Fruit fly (Drosophila melanogaster) whole organism, prepupa: Measurements from ENCODE around the gene Vajk2.
A peak's percentile ranks its signal among the peaks of the same experiment; 100 is the strongest.

Source experiments
- CG10631 ChIP-seq: fragments of 200-800 bp; sonication (Bioruptor generic); optimal IDR thresholded peaks from 2 replicates; lab custom pipeline; 2016; ENCODE audit warnings: missing biosample characterization, missing genetic modification characterization
- CG10669 ChIP-seq: fragments of 200-800 bp; sonication (Bioruptor generic); optimal IDR thresholded peaks from 3 replicates; lab custom pipeline; 2018; ENCODE audit warnings: missing biosample characterization, mild to moderate bottlenecking, missing genetic modification characterization, moderate library complexity
- CG11762 ChIP-seq: fragments of 200-800 bp; sonication (Bioruptor generic); optimal IDR thresholded peaks from 3 replicates; lab custom pipeline; 2016; ENCODE audit warnings: missing biosample characterization, missing genetic modification characterization; ENCODE audit not compliant: insufficient read depth
- CG4318 ChIP-seq: fragments of 200-800 bp; sonication (Bioruptor generic); optimal IDR thresholded peaks from 3 replicates; lab custom pipeline; 2017; ENCODE audit warnings: missing biosample characterization, mild to moderate bottlenecking, missing genetic modification characterization
- CG8632 ChIP-seq: fragments of 200-800 bp; sonication (Bioruptor generic); optimal IDR thresholded peaks from 3 replicates; lab custom pipeline; 2016; ENCODE audit warnings: missing biosample characterization, missing genetic modification characterization
- Eip75B ChIP-seq: fragments of 200-800 bp; sonication (Bioruptor generic); optimal IDR thresholded peaks from 3 replicates; lab custom pipeline; 2016; ENCODE audit warnings: missing biosample characterization, missing genetic modification characterization
- Eip78C ChIP-seq: fragments of 200-800 bp; sonication (Bioruptor generic); peaks from one replicate; lab custom pipeline; 2016; ENCODE audit warnings: missing biosample characterization, missing genetic modification characterization
- Eip93F ChIP-seq: fragments of 200-800 bp; sonication (Bioruptor generic); optimal IDR thresholded peaks from 2 replicates; lab custom pipeline; 2016; ENCODE audit warnings: missing biosample characterization, mild to moderate bottlenecking, missing genetic modification characterization
- Hr39 ChIP-seq: fragments of 200-800 bp; sonication (Bioruptor generic); optimal IDR thresholded peaks from 2 replicates; lab custom pipeline; 2016; ENCODE audit warnings: missing biosample characterization, missing genetic modification characterization
- OdsH ChIP-seq: fragments of 200-800 bp; sonication (Bioruptor generic); optimal IDR thresholded peaks from 3 replicates; lab custom pipeline; 2016; ENCODE audit warnings: missing biosample characterization, missing genetic modification characterization
- acj6 ChIP-seq: fragments of 200-800 bp; sonication (Bioruptor generic); optimal IDR thresholded peaks from 3 replicates; lab custom pipeline; 2016; ENCODE audit warnings: missing biosample characterization, missing genetic modification characterization
- cyc ChIP-seq: fragments of 200-800 bp; sonication (Bioruptor generic); optimal IDR thresholded peaks from 3 replicates; lab custom pipeline; 2016; ENCODE audit warnings: missing biosample characterization, missing genetic modification characterization
- dsx ChIP-seq: fragments of 200-800 bp; optimal IDR thresholded peaks from 3 replicates; lab custom pipeline; 2019; ENCODE audit warnings: missing biosample characterization, mild to moderate bottlenecking, missing genetic modification characterization, moderate library complexity; ENCODE audit not compliant: poor library complexity, severe bottlenecking
- esn ChIP-seq: fragments of 200-800 bp; sonication (Bioruptor generic); optimal IDR thresholded peaks from 2 replicates; lab custom pipeline; 2016; ENCODE audit warnings: missing biosample characterization, mild to moderate bottlenecking, missing genetic modification characterization, moderate library complexity
- fd85E ChIP-seq: fragments of 200-800 bp; sonication (Bioruptor generic); optimal IDR thresholded peaks from 3 replicates; lab custom pipeline; 2016; ENCODE audit warnings: missing biosample characterization, missing genetic modification characterization
- net ChIP-seq: fragments of 200-800 bp; sonication (Bioruptor generic); optimal IDR thresholded peaks from 3 replicates; lab custom pipeline; 2016; ENCODE audit warnings: missing biosample characterization, missing genetic modification characterization
- pdm3 ChIP-seq: fragments of 200-800 bp; sonication (Bioruptor generic); optimal IDR thresholded peaks from 3 replicates; lab custom pipeline; 2016; ENCODE audit warnings: missing biosample characterization, missing genetic modification characterization
- salr ChIP-seq, 2 experiments: fragments of 200-800 bp; sonication (Bioruptor generic); optimal IDR thresholded peaks; 3 replicates each; lab custom pipeline; 2016 to 2018; ENCODE audit warnings: missing biosample characterization in 2 of 2, missing genetic modification characterization in 2 of 2, mild to moderate bottlenecking in 1 of 2
- ss ChIP-seq, 2 experiments: fragments of 200-800 bp; sonication (Bioruptor generic); optimal IDR thresholded peaks; 2 replicates in 1 of 2; 3 replicates in 1 of 2; lab custom pipeline; 2017 to 2018; ENCODE audit warnings: mild to moderate bottlenecking in 2 of 2, missing biosample characterization in 2 of 2, missing genetic modification characterization in 2 of 2, moderate library complexity in 1 of 2
- svp ChIP-seq: fragments of 200-800 bp; sonication (Bioruptor generic); peaks from one replicate; lab custom pipeline; 2016; ENCODE audit warnings: missing biosample characterization, missing genetic modification characterization
- topi ChIP-seq: fragments of 200-800 bp; sonication (Bioruptor generic); optimal IDR thresholded peaks from 3 replicates; lab custom pipeline; 2016; ENCODE audit warnings: missing biosample characterization, missing genetic modification characterization
- vri ChIP-seq: fragments of 200-800 bp; sonication (Bioruptor generic); optimal IDR thresholded peaks from 3 replicates; lab custom pipeline; 2016; ENCODE audit warnings: missing biosample characterization, mild to moderate bottlenecking, missing genetic modification characterization

Gene Vajk2

DNA sequence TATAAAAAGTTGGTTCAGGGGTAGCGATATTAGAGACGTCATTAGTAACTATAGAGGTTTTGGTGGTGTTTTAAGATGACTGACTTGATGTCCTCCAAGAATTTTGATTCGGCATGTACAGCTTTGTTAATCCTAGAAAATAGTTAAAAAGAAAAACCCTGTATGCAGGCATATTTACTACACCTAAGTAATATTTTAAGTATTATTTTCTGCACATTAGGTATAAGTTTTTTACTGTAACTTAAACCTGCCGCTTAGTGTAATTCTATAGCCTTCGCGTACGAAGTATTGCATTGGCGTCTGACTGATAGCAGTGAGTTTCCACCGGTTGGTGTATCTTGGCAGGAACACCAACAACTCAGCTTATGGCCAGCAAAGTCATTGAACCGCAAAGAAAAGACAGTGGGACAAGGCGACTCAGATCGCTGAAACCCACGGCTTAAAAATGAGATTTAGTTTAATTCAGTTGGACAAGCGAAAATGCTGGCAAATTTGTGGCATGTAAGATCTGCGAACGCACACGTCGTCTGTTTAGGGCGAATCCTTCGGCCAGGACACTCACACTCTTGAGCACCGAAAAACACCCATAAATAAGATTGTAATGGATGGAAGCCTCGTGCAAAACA is 49.7 kb downstream of the Vajk2 start (continued):
- TF ChIP-seq pdm3 (GFP tag; lab: Kevin White, UChicago), result peak; percentile 2
- peak; percentile 63 for TF ChIP-seq esn
- TF ChIP-seq CG4318, result no peak
- peak; percentile 45 for TF ChIP-seq cyc (GFP tag; lab: Kevin White, UChicago)
- peak; percentile 1 to 57 for TF ChIP-seq ss (GFP tag; optimal IDR thresholded peaks at IDR 0.05; lab: Kevin White, UChicago)
- no peak for TF ChIP-seq fd85E
- no peak for TF ChIP-seq CG11762 (GFP tag; lab: Kevin White, UChicago)
- no peak for TF ChIP-seq vri (GFP tag; lab: Kevin White, UChicago)
- TF ChIP-seq CG10669 (GFP tag; lab: Kevin White, UChicago), result peak; percentile 29
- TF ChIP-seq Hr39 (GFP tag; lab: Kevin White, UChicago), result peak; percentile 24
- TF ChIP-seq topi, result peak; percentile 58
- TF ChIP-seq salr (GFP tag; optimal IDR thresholded peaks at IDR 0.05; lab: Kevin White, UChicago), result peak in 1 of 2 experiments; percentile 5
- TF ChIP-seq svp, result peak; percentile 88
- TF ChIP-seq Eip78C, result peak; percentile 90
- TF ChIP-seq Eip93F (GFP tag; lab: Kevin White, UChicago), result no peak
- TF ChIP-seq OdsH (GFP tag; lab: Kevin White, UChicago), result peak; percentile 35
- no peak for TF ChIP-seq acj6 (GFP tag; lab: Kevin White, UChicago)
- TF ChIP-seq CG8632 (GFP tag; lab: Kevin White, UChicago), result peak; percentile 15
- no peak for TF ChIP-seq Eip75B (GFP tag; lab: Kevin White, UChicago)

DNA sequence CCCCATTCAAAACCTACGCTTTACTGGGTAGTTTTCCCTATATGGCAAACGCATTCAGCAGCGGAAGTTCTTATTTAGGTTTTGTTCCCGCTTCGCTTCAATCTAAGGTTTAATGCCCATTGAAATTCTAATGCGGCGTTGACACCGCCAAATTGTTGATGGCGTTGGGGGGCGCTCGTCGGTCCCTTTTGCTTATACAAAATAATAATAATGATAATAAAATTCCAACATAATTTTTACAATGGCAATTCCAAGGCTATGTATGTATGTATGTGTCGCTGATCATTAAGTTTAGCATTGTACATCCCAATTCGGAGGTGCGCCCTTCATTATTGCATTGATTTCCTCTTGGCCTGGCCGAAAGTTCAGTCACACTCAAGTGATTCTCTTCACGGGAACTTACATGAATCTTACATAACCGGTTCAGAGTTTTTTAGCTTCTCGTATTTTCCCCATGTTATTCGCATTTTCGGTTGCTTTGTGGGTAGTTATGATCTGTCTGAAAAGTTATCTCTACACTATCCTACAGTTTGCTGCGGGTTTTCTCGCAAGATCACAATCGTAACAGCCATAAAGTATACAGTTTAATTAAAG is 50.3 kb downstream of the Vajk2 start:
- TF ChIP-seq Eip78C, result no peak
- no peak for TF ChIP-seq dsx (GFP tag; lab: Kevin White, UChicago)
- TF ChIP-seq net (GFP tag; lab: Kevin White, UChicago), result peak; percentile 10
- TF ChIP-seq Eip75B (GFP tag; lab: Kevin White, UChicago), result no peak
- no peak for TF ChIP-seq CG10631
